Worm (Caenorhabditis elegans): Measurements from ENCODE around the gene gmap-3.
A peak's percentile ranks its signal among the peaks of the same experiment; 100 is the strongest.

gmap-3 gene

DNA sequence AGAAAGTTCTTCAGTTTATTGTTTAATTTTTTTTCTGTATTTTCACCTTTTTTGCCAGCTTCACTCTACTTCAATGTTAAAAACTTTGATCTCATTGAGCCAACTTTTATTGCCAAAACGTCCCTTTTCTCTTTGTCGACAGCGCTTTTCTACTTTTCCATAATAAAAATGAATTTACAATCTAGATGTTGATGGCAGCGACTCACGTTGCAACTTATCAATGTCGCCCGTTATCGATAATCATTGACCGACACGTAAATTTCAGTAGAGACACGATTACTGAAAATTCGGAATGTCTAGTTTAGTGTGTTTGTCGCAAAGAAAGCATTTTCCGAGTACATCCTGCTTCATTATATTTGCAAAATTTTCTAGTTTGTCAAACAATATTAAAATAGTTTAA is 39.0 kb upstream of the gmap-3 start:
- no peak for TF ChIP-seq alr-1 (tag; optimal IDR thresholded peaks at IDR 0.05)
- no peak for TF ChIP-seq ceh-16 (tag; optimal IDR thresholded peaks at IDR 0.05)
- TF ChIP-seq zag-1 (tag; optimal IDR thresholded peaks at IDR 0.05): no peak
- no peak for TF ChIP-seq unc-39 (tag; optimal IDR thresholded peaks at IDR 0.05)
- TF ChIP-seq ztf-11 (tag; optimal IDR thresholded peaks at IDR 0.05): no peak
- no peak for TF ChIP-seq sem-4 (tag; optimal IDR thresholded peaks at IDR 0.05)
- peak; percentile 64 for TF ChIP-seq fos-1 (tag; optimal IDR thresholded peaks at IDR 0.05)
- TF ChIP-seq sma-9 (GFP tag; optimal IDR thresholded peaks at IDR 0.05): peak; percentile 11
- TF ChIP-seq sma-9 (tag; optimal IDR thresholded peaks at IDR 0.05): no peak

ce11 chrX:12978569-12978968 is 37.8 kb upstream of the gmap-3 start:
- TF ChIP-seq lin-13 (GFP tag; optimal IDR thresholded peaks at IDR 0.05) (no peak), nhr-129 (tag; optimal IDR thresholded peaks at IDR 0.05) (no peak), egl-27 (tag; optimal IDR thresholded peaks at IDR 0.05) (no peak), nhr-10 (tag; optimal IDR thresholded peaks at IDR 0.05) (no peak), alr-1 (tag; optimal IDR thresholded peaks at IDR 0.05) (no peak), mbf-1 (tag; optimal IDR thresholded peaks at IDR 0.05) (no peak), nhr-237 (tag; optimal IDR thresholded peaks at IDR 0.05) (no peak), nhr-23 (tag; optimal IDR thresholded peaks at IDR 0.05) (no peak), aly-2 (tag; optimal IDR thresholded peaks at IDR 0.05) (no peak), ZK546.5 (tag; optimal IDR thresholded peaks at IDR 0.05) (no peak), mdl-1 (tag; optimal IDR thresholded peaks at IDR 0.05) (no peak), fos-1 (tag; optimal IDR thresholded peaks at IDR 0.05) (no peak)

DNA sequence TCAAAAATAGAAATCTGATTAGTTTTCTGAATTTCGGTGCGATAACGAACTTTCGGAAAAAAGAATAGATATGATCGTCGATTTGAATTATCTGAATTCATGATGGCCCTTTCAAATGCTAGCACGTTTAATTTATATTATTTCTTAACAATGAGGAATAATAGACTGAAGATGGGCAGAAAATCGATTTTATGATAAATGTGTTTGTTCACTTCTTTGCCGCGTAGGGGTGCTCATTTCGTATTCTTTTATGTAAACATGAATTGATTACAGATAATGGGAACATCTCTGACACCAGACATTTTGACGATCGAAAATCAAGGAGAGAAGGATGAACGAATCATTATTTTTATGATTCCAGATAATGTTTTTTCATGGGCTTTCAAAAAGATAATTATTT is 36.7 kb upstream of the gmap-3 start, which contains the start of gene F11C1.9:
F11C1.9 (minus strand) TSS at position 101 of the 400 bp plus-strand sequence.
- TF ChIP-seq egl-27 (tag; optimal IDR thresholded peaks at IDR 0.05): no peak

DNA sequence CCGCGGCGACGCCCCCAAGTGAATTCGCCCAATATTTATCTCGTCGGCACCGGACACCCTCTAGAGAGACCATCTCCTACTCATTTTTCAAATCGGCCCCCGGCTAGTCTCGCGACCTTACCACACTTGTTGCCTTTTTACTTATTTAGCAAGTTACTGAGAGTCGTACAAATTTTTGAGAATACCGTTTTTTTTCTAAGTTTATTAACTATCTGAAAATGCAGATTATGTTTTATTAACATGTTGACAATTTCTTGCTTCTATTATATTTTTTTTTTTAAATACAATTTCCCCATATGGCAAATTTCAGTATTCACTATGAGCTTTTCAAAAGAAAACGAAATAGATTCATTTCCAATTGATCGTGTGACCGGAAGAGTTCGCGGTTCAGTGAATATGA is 36.0 kb upstream of the gmap-3 start, which contains the start of the genes F11C1.4 and F11C1.10:
F11C1.4 (plus strand) TSS at position 301 of the 400 bp plus-strand sequence.
F11C1.10 (plus strand) TSS at position 309 of the 400 bp plus-strand sequence.
- no peak for TF ChIP-seq crh-2 (tag; optimal IDR thresholded peaks at IDR 0.05)
- TF ChIP-seq unc-62 (GFP tag; optimal IDR thresholded peaks at IDR 0.05): no peak
- no peak for TF ChIP-seq elt-1 (tag; optimal IDR thresholded peaks at IDR 0.05)
- no peak for TF ChIP-seq sma-9 (GFP tag; optimal IDR thresholded peaks at IDR 0.05)
- no peak for TF ChIP-seq sma-9 (tag; optimal IDR thresholded peaks at IDR 0.05)
- no peak for TF ChIP-seq ceh-16 (tag; optimal IDR thresholded peaks at IDR 0.05)
- TF ChIP-seq gmeb-1 (tag; optimal IDR thresholded peaks at IDR 0.05): no peak
- no peak for TF ChIP-seq aly-2 (tag; optimal IDR thresholded peaks at IDR 0.05)
- no peak for TF ChIP-seq nhr-23 (tag; optimal IDR thresholded peaks at IDR 0.05)
- no peak for TF ChIP-seq mdl-1 (tag; optimal IDR thresholded peaks at IDR 0.05)
- no peak for TF ChIP-seq Y55F3AM.14 (GFP tag; optimal IDR thresholded peaks at IDR 0.05)
- TF ChIP-seq nhr-21 (tag; optimal IDR thresholded peaks at IDR 0.05): no peak
- TF ChIP-seq peb-1 (tag; optimal IDR thresholded peaks at IDR 0.05): no peak
- no peak for TF ChIP-seq blmp-1 (tag; optimal IDR thresholded peaks at IDR 0.05; ENCODE audit: insufficient read depth)
- TF ChIP-seq nhr-25 (tag; optimal IDR thresholded peaks at IDR 0.05): no peak
- no peak for TF ChIP-seq R02D3.7 (tag; optimal IDR thresholded peaks at IDR 0.05)
- no peak for TF ChIP-seq skn-1 (tag; optimal IDR thresholded peaks at IDR 0.05)
- no peak for TF ChIP-seq nhr-237 (tag; optimal IDR thresholded peaks at IDR 0.05)
- TF ChIP-seq ztf-1 (GFP tag; conservative IDR thresholded peaks at IDR 0.05): no peak
- no peak for TF ChIP-seq elt-3 (tag; optimal IDR thresholded peaks at IDR 0.05)
- TF ChIP-seq ZK546.5 (tag; optimal IDR thresholded peaks at IDR 0.05): no peak

- TF ChIP-seq nhr-10 (tag; optimal IDR thresholded peaks at IDR 0.05): no peak
- TF ChIP-seq lin-11 (tag; optimal IDR thresholded peaks at IDR 0.05): peak; percentile 73
- no peak for TF ChIP-seq unc-62 (GFP tag; optimal IDR thresholded peaks at IDR 0.05)
- peak in 1 of 2 experiments; percentile 16 for TF ChIP-seq mdl-1 (tag; optimal IDR thresholded peaks at IDR 0.05)
- TF ChIP-seq nhr-77 (tag; optimal IDR thresholded peaks at IDR 0.05): no peak
- TF ChIP-seq ztf-11 (tag; optimal IDR thresholded peaks at IDR 0.05): no peak
- no peak for TF ChIP-seq ceh-16 (tag; optimal IDR thresholded peaks at IDR 0.05)
- TF ChIP-seq fos-1 (tag; optimal IDR thresholded peaks at IDR 0.05): peak; percentile 63
- no peak for TF ChIP-seq dmd-4 (tag; optimal IDR thresholded peaks at IDR 0.05)
- TF ChIP-seq lin-13 (GFP tag; optimal IDR thresholded peaks at IDR 0.05): peak; percentile 84
- TF ChIP-seq unc-55 (GFP tag; optimal IDR thresholded peaks at IDR 0.05): peak; percentile 71
- peak; percentile 17 for TF ChIP-seq snpc-4 (tag; optimal IDR thresholded peaks at IDR 0.05)
- no peak for TF ChIP-seq elt-3 (tag; optimal IDR thresholded peaks at IDR 0.05)
- peak; percentile 85 for TF ChIP-seq sem-4 (tag; optimal IDR thresholded peaks at IDR 0.05)
- no peak for TF ChIP-seq mbf-1 (tag; optimal IDR thresholded peaks at IDR 0.05)
- TF ChIP-seq lsy-2 (tag; optimal IDR thresholded peaks at IDR 0.05): peak; percentile 12 to 84
- TF ChIP-seq nhr-11 (tag; optimal IDR thresholded peaks at IDR 0.05): no peak
- TF ChIP-seq nhr-21 (tag; optimal IDR thresholded peaks at IDR 0.05): peak; percentile 81
- TF ChIP-seq ztf-4 (tag; optimal IDR thresholded peaks at IDR 0.05): peak; percentile 39
- peak; percentile 76 for TF ChIP-seq gmeb-1 (tag; optimal IDR thresholded peaks at IDR 0.05)
- TF ChIP-seq aly-2 (tag; optimal IDR thresholded peaks at IDR 0.05): no peak
- TF ChIP-seq sma-9 (GFP tag; optimal IDR thresholded peaks at IDR 0.05): peak; percentile 84
- no peak for TF ChIP-seq sma-9 (tag; optimal IDR thresholded peaks at IDR 0.05)
- no peak for TF ChIP-seq alr-1 (tag; optimal IDR thresholded peaks at IDR 0.05)
- TF ChIP-seq elt-1 (tag; optimal IDR thresholded peaks at IDR 0.05): no peak
- peak; percentile 91 for TF ChIP-seq nhr-129 (tag; optimal IDR thresholded peaks at IDR 0.05)
- TF ChIP-seq nhr-237 (tag; optimal IDR thresholded peaks at IDR 0.05): no peak
- TF ChIP-seq mab-5 (tag; optimal IDR thresholded peaks at IDR 0.05): peak; percentile 51
- no peak for TF ChIP-seq ama-1 (optimal IDR thresholded peaks at IDR 0.05)
- TF ChIP-seq egl-27 (tag; optimal IDR thresholded peaks at IDR 0.05): peak; percentile 53
These were observed 34.9 kb upstream of the gmap-3 start, which contains the start of gene ppk-3 for ce11 chrX:12975595-12976089. Gene ppk-3 (minus strand): TSS chrX:12975645.

Data from whole organism, L2 larva.